Worm (Caenorhabditis elegans) whole organism, L1 larva: Measurements from ENCODE around the gene sel-9.

ENCODE experiments used
- C04F5.9 ChIP-seq: sonication (generic microtip); optimal IDR thresholded peaks from 2 replicates; lab custom pipeline; 2016; ENCODE audit warnings: missing genetic modification characterization, missing compliant biosample characterization
- aly-2 ChIP-seq: fragments of 150-350 bp; optimal IDR thresholded peaks from 2 replicates; lab custom pipeline; 2014; ENCODE audit warnings: missing biosample characterization, missing genetic modification characterization
- blmp-1 ChIP-seq: fragments of 150-350 bp; optimal IDR thresholded peaks from 2 replicates; lab custom pipeline; 2014; ENCODE audit warnings: missing biosample characterization, missing genetic modification characterization
- ceh-8 ChIP-seq: fragments of 200-800 bp; sonication (Bioruptor generic); optimal IDR thresholded peaks from 2 replicates; lab custom pipeline; 2018; ENCODE audit warnings: mild to moderate bottlenecking, missing genetic modification characterization, moderate library complexity, missing compliant biosample characterization
- ceh-88 ChIP-seq: fragments of 200-800 bp; sonication (Bioruptor generic); IDR thresholded peaks from 2 replicates; pipeline ENCODE4 v1.3.6; 2022; ENCODE audit warnings: missing genetic modification characterization, missing compliant biosample characterization
- dpl-1 ChIP-seq, 3 experiments: fragments of 150-350 bp in 2 of 3; sonication (generic microtip) in 1 of 3; optimal IDR thresholded peaks; 2 replicates each; lab custom pipeline; 2014 to 2017; ENCODE audit warnings: missing biosample characterization in 3 of 3, missing genetic modification characterization in 3 of 3, missing genetic modification reagents in 3 of 3
- efl-1 ChIP-seq, 4 experiments: fragments of 150-350 bp; optimal IDR thresholded peaks in 3 of 4; peaks in 1 of 4; 1 replicate in 1 of 4; 2 replicates in 3 of 4; lab custom pipeline; 2014; ENCODE audit warnings: missing biosample characterization in 2 of 4, missing genetic modification characterization in 2 of 4, missing genetic modification reagents in 2 of 4
- efl-3 ChIP-seq: fragments of 200-800 bp; sonication (Bioruptor generic); optimal IDR thresholded peaks from 2 replicates; lab custom pipeline; 2018; ENCODE audit warnings: mild to moderate bottlenecking, missing genetic modification characterization, missing compliant biosample characterization
- egl-13 ChIP-seq: sonication (generic microtip); optimal IDR thresholded peaks from 2 replicates; lab custom pipeline; 2016; ENCODE audit warnings: missing genotype, missing genetic modification reagents, missing genetic modification characterization, missing compliant biosample characterization
- elt-2 ChIP-seq: sonication (generic microtip); optimal IDR thresholded peaks from 2 replicates; lab custom pipeline; 2016; ENCODE audit warnings: missing genetic modification characterization, mild to moderate bottlenecking, inconsistent platforms, missing compliant biosample characterization, missing genetic modification reagents
- elt-3 ChIP-seq, 6 experiments: fragments of 150-350 bp in 1 of 6; sonication (generic microtip); optimal IDR thresholded peaks; 2 replicates each; lab custom pipeline; 2017 to 2018; ENCODE audit warnings: missing biosample characterization in 6 of 6, missing genetic modification characterization in 6 of 6, inconsistent platforms in 1 of 6
- fkh-10 ChIP-seq: sonication (generic microtip); optimal IDR thresholded peaks from 2 replicates; lab custom pipeline; 2017; ENCODE audit warnings: missing biosample characterization, missing genetic modification reagents, missing genetic modification characterization
- fkh-8 ChIP-seq: sonication (generic microtip); optimal IDR thresholded peaks from 2 replicates; lab custom pipeline; 2016; ENCODE audit warnings: mild to moderate bottlenecking, missing genetic modification characterization, missing compliant biosample characterization
- grh-1 ChIP-seq: fragments of 200-800 bp; sonication (Bioruptor generic); IDR thresholded peaks from 2 replicates; pipeline ENCODE4 v1.3.6; 2022; ENCODE audit warnings: missing genetic modification reagents, missing genetic modification characterization, missing compliant biosample characterization
- hlh-4 ChIP-seq: sonication (generic microtip); optimal IDR thresholded peaks from 2 replicates; lab custom pipeline; 2016; ENCODE audit warnings: mild to moderate bottlenecking, missing genetic modification characterization, missing compliant biosample characterization
- jun-1 ChIP-seq: fragments of 150-350 bp; optimal IDR thresholded peaks from 2 replicates; lab custom pipeline; 2014; ENCODE audit warnings: missing biosample characterization, missing genetic modification reagents, missing genetic modification characterization
- lin-13 ChIP-seq: fragments of 150-350 bp; optimal IDR thresholded peaks from 2 replicates; lab custom pipeline; 2014; ENCODE audit warnings: missing biosample characterization, missing genetic modification reagents, missing genetic modification characterization
- lin-35 ChIP-seq, 2 experiments: fragments of 150-350 bp; optimal IDR thresholded peaks; 2 replicates each; lab custom pipeline; 2014; ENCODE audit warnings: missing biosample characterization in 2 of 2, missing genetic modification characterization in 2 of 2, missing genetic modification reagents in 2 of 2
- lsy-2 ChIP-seq, 2 experiments: fragments of 150-350 bp; optimal IDR thresholded peaks; 2 replicates each; lab custom pipeline; 2014; ENCODE audit warnings: missing biosample characterization in 2 of 2, missing genetic modification characterization in 2 of 2
- mdl-1 ChIP-seq, 2 experiments: fragments of 150-350 bp; optimal IDR thresholded peaks; 2 replicates each; lab custom pipeline; 2014 to 2017; ENCODE audit warnings: missing biosample characterization in 2 of 2, missing genetic modification characterization in 2 of 2, inconsistent platforms in 1 of 2
- nhr-20 ChIP-seq: sonication (generic microtip); optimal IDR thresholded peaks from 2 replicates; lab custom pipeline; 2016; ENCODE audit warnings: mild to moderate bottlenecking, missing genetic modification characterization, missing compliant biosample characterization
- nhr-71 ChIP-seq: sonication (generic microtip); optimal IDR thresholded peaks from 2 replicates; lab custom pipeline; 2016; ENCODE audit warnings: mild to moderate bottlenecking, missing genetic modification characterization, moderate library complexity, missing compliant biosample characterization
- nhr-84 ChIP-seq: sonication (generic microtip); optimal IDR thresholded peaks from 2 replicates; lab custom pipeline; 2017; ENCODE audit warnings: missing biosample characterization, missing genetic modification characterization
- nhr-90 ChIP-seq: sonication (generic microtip); optimal IDR thresholded peaks from 2 replicates; lab custom pipeline; 2016; ENCODE audit warnings: mild to moderate bottlenecking, missing genetic modification characterization, missing compliant biosample characterization; ENCODE audit not compliant: poor library complexity
- pax-3 ChIP-seq: fragments of 200-800 bp; sonication (Bioruptor generic); optimal IDR thresholded peaks from 2 replicates; lab custom pipeline; 2018; ENCODE audit warnings: mild to moderate bottlenecking, missing genetic modification characterization, moderate library complexity, missing compliant biosample characterization
- sptf-1 ChIP-seq: fragments of 150-350 bp; optimal IDR thresholded peaks from 2 replicates; lab custom pipeline; 2014; ENCODE audit warnings: missing biosample characterization, missing genetic modification characterization
- swsn-7 ChIP-seq: sonication (generic microtip); optimal IDR thresholded peaks from 2 replicates; lab custom pipeline; 2016; ENCODE audit warnings: missing genetic modification characterization, missing compliant biosample characterization
- tlp-1 ChIP-seq: fragments of 150-350 bp; optimal IDR thresholded peaks from 2 replicates; lab custom pipeline; 2014; ENCODE audit warnings: missing biosample characterization, missing genetic modification characterization
- unc-30 ChIP-seq: sonication (generic microtip); optimal IDR thresholded peaks from 2 replicates; lab custom pipeline; 2017; ENCODE audit warnings: missing biosample characterization, missing genetic modification characterization
- zip-4 ChIP-seq: fragments of 200-800 bp; sonication (Bioruptor generic); optimal IDR thresholded peaks from 2 replicates; lab custom pipeline; 2018; ENCODE audit warnings: mild to moderate bottlenecking, missing genetic modification characterization, moderate library complexity, missing compliant biosample characterization

sel-9 gene

DNA sequence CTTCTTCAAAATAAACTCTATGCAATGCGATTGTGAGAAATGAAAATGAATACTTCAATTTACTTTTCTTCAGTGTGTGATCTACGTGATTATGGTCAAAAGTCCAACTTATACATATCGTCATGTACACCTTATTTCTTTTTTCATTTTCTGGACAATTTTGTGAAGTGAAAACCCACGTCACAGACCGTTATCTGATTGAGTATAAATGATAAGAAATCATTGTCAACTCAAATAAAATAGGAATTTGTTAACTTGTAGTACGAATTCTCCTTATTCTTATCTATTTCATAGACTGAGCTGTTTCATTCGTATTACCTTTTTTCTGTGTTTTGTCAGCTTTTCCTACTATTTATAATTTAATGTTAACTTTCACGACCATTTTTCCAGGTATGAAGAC is 30.4 kb downstream of the sel-9 start, which contains the start of gene asp-5:
TSS of gene asp-5 (plus strand) at position 391 of the 400 bp plus-strand sequence.
- TF ChIP-seq hlh-4 (tag; lab: Kevin White, UChicago) (no peak), fkh-10 (GFP tag; lab: Kevin White, UChicago) (no peak), elt-2 (tag; lab: Kevin White, UChicago) (peak; percentile 76), lin-35 (GFP tag; optimal IDR thresholded peaks at IDR 0.05; lab: Kevin White, UChicago) (peak in 1 of 2 experiments; percentile 11)

DNA sequence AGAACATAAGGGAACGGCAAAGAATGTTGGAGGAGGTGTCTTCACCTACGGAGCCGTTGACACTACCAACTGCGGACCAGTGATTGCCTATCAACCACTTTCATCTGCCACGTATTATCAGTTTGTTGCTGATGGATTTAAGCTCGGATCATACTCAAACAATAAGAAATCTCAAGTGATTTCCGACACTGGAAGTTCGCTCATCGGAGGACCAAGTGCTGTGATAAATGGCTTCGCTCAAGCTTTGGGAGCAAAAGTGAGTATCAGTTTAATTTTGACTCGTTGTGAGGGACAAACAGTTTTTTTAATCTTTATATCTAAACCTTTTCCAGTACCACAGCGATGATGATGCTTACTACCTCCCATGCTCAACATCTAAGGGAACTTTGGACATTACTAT is 31.0 kb downstream of the sel-9 start:
- TF ChIP-seq egl-13 (tag; lab: Kevin White, UChicago) (no peak), pax-3 (tag; lab: Kevin White, UChicago) (no peak), C04F5.9 (tag; lab: Kevin White, UChicago) (no peak), nhr-90 (no peak), nhr-20 (tag; lab: Kevin White, UChicago) (no peak), aly-2 (tag; lab: Kevin White, UChicago) (no peak)

DNA sequence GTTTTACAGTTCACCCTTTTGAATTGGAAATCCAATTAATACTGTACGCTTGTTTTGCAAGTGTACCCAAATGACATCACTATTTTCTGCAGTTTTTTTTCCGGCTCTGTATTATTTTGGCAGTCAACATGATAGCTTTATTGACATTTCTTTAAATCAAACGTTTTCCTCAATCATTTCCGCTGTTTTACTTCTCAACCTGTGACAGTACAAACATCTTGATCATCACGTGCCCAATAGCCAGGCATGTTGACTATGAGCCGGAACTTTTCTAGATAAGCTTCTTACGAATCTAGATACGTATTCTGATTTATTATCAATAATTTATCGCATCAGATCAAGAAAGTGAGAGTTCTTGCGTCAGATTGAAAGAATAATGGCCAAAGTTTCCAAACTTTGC is 32.5 kb downstream of the sel-9 start:
- TF ChIP-seq efl-3 (GFP tag; lab: Kevin White, UChicago) (no peak), egl-13 (tag; lab: Kevin White, UChicago) (no peak), ceh-88 (GFP tag; lab: Robert Waterston, UW) (no peak), jun-1 (no peak), nhr-20 (tag; lab: Kevin White, UChicago) (peak; percentile 23), elt-2 (tag; lab: Kevin White, UChicago) (peak; percentile 97), lin-13 (GFP tag; lab: Kevin White, UChicago) (no peak), nhr-84 (tag; lab: Kevin White, UChicago) (no peak), nhr-71 (tag; lab: Kevin White, UChicago) (peak; percentile 13), ceh-8 (no peak), lin-35 (GFP tag; optimal IDR thresholded peaks at IDR 0.05; lab: Kevin White, UChicago) (peak in 1 of 2 experiments; percentile 6), zip-4 (GFP tag; lab: Kevin White, UChicago) (no peak), mdl-1 (tag; optimal IDR thresholded peaks at IDR 0.05; lab: Kevin White, UChicago) (no peak), nhr-90 (peak; percentile 12)

DNA sequence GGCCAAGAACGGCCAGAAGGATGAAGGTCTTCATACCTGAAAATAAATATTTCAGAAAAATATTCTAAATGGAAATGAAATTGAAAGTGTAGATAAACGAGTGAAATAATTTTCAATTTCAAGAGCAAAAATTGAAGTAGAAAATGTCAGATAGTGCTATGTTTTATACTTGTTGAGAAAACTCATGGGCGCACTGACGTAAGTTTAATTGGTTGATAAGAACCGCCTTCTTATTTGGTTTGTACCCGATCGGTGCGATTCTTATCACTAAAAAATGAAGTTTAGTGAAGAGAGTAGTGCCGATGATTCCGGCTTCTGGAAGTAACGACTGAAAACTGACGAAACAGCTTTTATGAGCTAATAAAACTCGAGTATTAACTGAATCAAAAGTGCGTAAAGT is 33.5 kb downstream of the sel-9 start, which contains the start of the genes asp-6 and asp-12:
TSS of gene asp-6 (minus strand) at position 36 of the 400 bp plus-strand sequence.
TSS of gene asp-12 (plus strand) at position 309 of the 400 bp plus-strand sequence.
- peak in 1 of 2 experiments; percentile 8 for TF ChIP-seq lin-35 (GFP tag; optimal IDR thresholded peaks at IDR 0.05; lab: Kevin White, UChicago)
- no peak for TF ChIP-seq swsn-7 (tag; lab: Kevin White, UChicago)
- TF ChIP-seq elt-3 (tag; optimal IDR thresholded peaks at IDR 0.05; lab: Kevin White, UChicago), result no peak
- peak; percentile 86 for TF ChIP-seq elt-2 (tag; lab: Kevin White, UChicago)
- no peak for TF ChIP-seq nhr-20 (tag; lab: Kevin White, UChicago)
- TF ChIP-seq efl-1 (optimal IDR thresholded peaks at IDR 0.05; lab: Kevin White, UChicago), result no peak
- peak in 1 of 2 experiments; percentile 74 for TF ChIP-seq efl-1 (GFP tag; optimal IDR thresholded peaks at IDR 0.05 in 1 of 2; lab: Kevin White, UChicago)
- no peak for TF ChIP-seq unc-30 (tag; lab: Kevin White, UChicago)
- TF ChIP-seq sptf-1 (tag; lab: Kevin White, UChicago), result no peak
- TF ChIP-seq lsy-2 (tag; optimal IDR thresholded peaks at IDR 0.05; lab: Kevin White, UChicago), result no peak

DNA sequence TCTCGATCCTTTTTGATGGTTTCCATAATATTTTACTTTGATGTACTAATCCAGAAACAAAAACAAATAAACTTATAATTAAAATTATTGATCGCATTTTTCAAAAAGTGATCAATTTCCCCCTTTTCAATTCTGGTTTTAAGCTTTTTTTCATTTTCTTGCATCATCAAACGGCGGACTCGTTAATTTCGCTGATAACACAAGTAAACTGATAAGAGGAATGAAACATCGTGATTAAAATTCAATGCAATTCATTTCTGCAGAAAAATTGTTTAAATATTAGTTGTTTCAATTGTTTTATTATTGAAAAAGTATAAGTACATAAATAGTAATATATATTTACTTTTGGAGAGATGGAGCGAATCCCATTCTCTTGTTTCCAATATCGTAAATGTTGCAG is 35.1 kb downstream of the sel-9 start:
- TF ChIP-seq dpl-1 (GFP tag; optimal IDR thresholded peaks at IDR 0.05; lab: Kevin White, UChicago), result no peak
- peak; percentile 13 for TF ChIP-seq jun-1
- no peak for TF ChIP-seq blmp-1 (tag; lab: Kevin White, UChicago)
- TF ChIP-seq grh-1 (GFP tag; lab: Robert Waterston, UW), result no peak
- no peak for TF ChIP-seq nhr-71 (tag; lab: Kevin White, UChicago)
- TF ChIP-seq aly-2 (tag; lab: Kevin White, UChicago), result peak; percentile 64
- peak; percentile 95 for TF ChIP-seq elt-2 (tag; lab: Kevin White, UChicago)
- peak in 1 of 2 experiments; percentile 31 for TF ChIP-seq lin-35 (GFP tag; optimal IDR thresholded peaks at IDR 0.05; lab: Kevin White, UChicago)
- peak; percentile 87 for TF ChIP-seq tlp-1 (tag; lab: Kevin White, UChicago)
- no peak for TF ChIP-seq fkh-8 (tag; lab: Kevin White, UChicago)
